Worm (Caenorhabditis elegans) whole organism, midembryonic: Measurements from ENCODE around the gene wrt-1.

Experiments used
- T22C8.4 ChIP-seq: fragments of 200-800 bp; sonication (Bioruptor generic); IDR thresholded peaks from 2 replicates; pipeline ENCODE4 v1.3.6; 2022; ENCODE audit warnings: missing genetic modification characterization, missing compliant biosample characterization
- med-1 ChIP-seq: sonication (generic microtip); optimal IDR thresholded peaks from 2 replicates; lab custom pipeline; 2017; ENCODE audit warnings: missing genetic modification characterization, mild to moderate bottlenecking, missing compliant biosample characterization, antibody characterized with exemption, missing genetic modification reagents; ENCODE audit not compliant: insufficient read depth
- ref-1 ChIP-seq: fragments of 200-800 bp; sonication (Bioruptor generic); conservative IDR thresholded peaks from 2 replicates; pipeline ENCODE4 v1.3.6; 2022; ENCODE audit warnings: missing genetic modification reagents, missing genetic modification characterization, missing compliant biosample characterization

ce11 chrII:7553806-7554205 lies 23.0 kb downstream of the wrt-1 start, which contains the start of gene ZK1290.10:
- no peak for TF ChIP-seq T22C8.4
- TF ChIP-seq ref-1 = no peak
- no peak for TF ChIP-seq med-1
